Worm (Caenorhabditis elegans) whole organism, young adult: ENCODE measurements around the gene B0524.6.

Experiments
- B0035.1 ChIP-seq: sonication (generic microtip); optimal IDR thresholded peaks from 2 replicates; lab custom pipeline; 2016; ENCODE audit warnings: missing genetic modification characterization, mild to moderate bottlenecking, missing compliant biosample characterization, missing genotype, missing genetic modification reagents
- F22D6.2 ChIP-seq: sonication (generic microtip); optimal IDR thresholded peaks from 2 replicates; lab custom pipeline; 2016; ENCODE audit warnings: mild to moderate bottlenecking, missing genetic modification characterization, missing compliant biosample characterization
- F23B12.7 ChIP-seq: sonication (generic microtip); optimal IDR thresholded peaks from 2 replicates; lab custom pipeline; 2017; ENCODE audit warnings: missing genetic modification characterization, mild to moderate bottlenecking, missing compliant biosample characterization, antibody characterized with exemption, moderate library complexity; ENCODE audit not compliant: insufficient read depth
- F33H1.4 ChIP-seq: fragments of 200-800 bp; sonication (Bioruptor generic); IDR thresholded peaks from 2 replicates; pipeline ENCODE4 v1.3.6; 2022; ENCODE audit warnings: missing genetic modification reagents, missing genetic modification characterization, missing compliant biosample characterization
- F49E8.2 ChIP-seq: sonication (generic microtip); optimal IDR thresholded peaks from 3 replicates; lab custom pipeline; 2017; ENCODE audit warnings: missing genetic modification characterization, mild to moderate bottlenecking, missing compliant biosample characterization, antibody characterized with exemption, moderate library complexity; ENCODE audit not compliant: insufficient read depth
- F52B5.7 ChIP-seq: sonication (generic microtip); optimal IDR thresholded peaks from 2 replicates; lab custom pipeline; 2016; ENCODE audit warnings: mild to moderate bottlenecking, missing genetic modification characterization, missing compliant biosample characterization
- F55B11.4 ChIP-seq: sonication (generic microtip); optimal IDR thresholded peaks from 2 replicates; lab custom pipeline; 2016; ENCODE audit warnings: missing compliant biosample characterization, missing genetic modification characterization, borderline replicate concordance; ENCODE audit not compliant: insufficient read depth
- F57C9.4 ChIP-seq: sonication (generic microtip); optimal IDR thresholded peaks from 2 replicates; lab custom pipeline; 2017; ENCODE audit warnings: mild to moderate bottlenecking, missing genetic modification characterization, missing compliant biosample characterization
- K11D2.4 ChIP-seq: fragments of 200-800 bp; sonication (Bioruptor generic); IDR thresholded peaks from 2 replicates; pipeline ENCODE4 v1.3.6; 2022; ENCODE audit warnings: missing genetic modification reagents, missing genetic modification characterization, missing compliant biosample characterization
- K12H6.12 ChIP-seq: fragments of 200-800 bp; sonication (Bioruptor generic); optimal IDR thresholded peaks from 2 replicates; lab custom pipeline; 2018; ENCODE audit warnings: mild to moderate bottlenecking, missing genetic modification characterization, missing compliant biosample characterization
- T07F8.4 ChIP-seq: sonication (generic microtip); optimal IDR thresholded peaks from 2 replicates; lab custom pipeline; 2016; ENCODE audit warnings: mild to moderate bottlenecking, missing genetic modification characterization, moderate library complexity, missing compliant biosample characterization
- T26A5.8 ChIP-seq: sonication (generic microtip); optimal IDR thresholded peaks from 2 replicates; lab custom pipeline; 2016; ENCODE audit warnings: missing genetic modification characterization, missing compliant biosample characterization
- Y79H2A.3 ChIP-seq: fragments of 200-800 bp; sonication (Bioruptor generic); conservative IDR thresholded peaks from 2 replicates; pipeline ENCODE4 v1.3.6; 2022; ENCODE audit warnings: missing genetic modification reagents, missing genetic modification characterization, missing compliant biosample characterization
- ZK185.1 ChIP-seq: sonication (generic microtip); optimal IDR thresholded peaks from 2 replicates; lab custom pipeline; 2016; ENCODE audit warnings: mild to moderate bottlenecking, missing genetic modification characterization, missing compliant biosample characterization; ENCODE audit not compliant: poor library complexity, severe bottlenecking
- atf-7 ChIP-seq: sonication (generic microtip); optimal IDR thresholded peaks from 2 replicates; lab custom pipeline; 2017; ENCODE audit warnings: mild to moderate bottlenecking, missing genetic modification characterization, missing compliant biosample characterization
- attf-5 ChIP-seq: fragments of 200-800 bp; sonication (Bioruptor generic); optimal IDR thresholded peaks from 2 replicates; lab custom pipeline; 2018; ENCODE audit warnings: mild to moderate bottlenecking, missing genetic modification characterization, missing compliant biosample characterization
- ceh-100 ChIP-seq: fragments of 200-800 bp; sonication (Bioruptor generic); IDR thresholded peaks from 2 replicates; pipeline ENCODE4 v1.3.6; 2022; ENCODE audit warnings: missing genetic modification reagents, missing genetic modification characterization, missing compliant biosample characterization
- ceh-91 ChIP-seq: fragments of 200-800 bp; sonication (Bioruptor generic); IDR thresholded peaks from 2 replicates; pipeline ENCODE4 v1.3.6; 2022; ENCODE audit warnings: missing genetic modification reagents, missing genetic modification characterization, missing compliant biosample characterization
- chd-7 ChIP-seq: sonication (generic microtip); optimal IDR thresholded peaks from 2 replicates; lab custom pipeline; 2016; ENCODE audit warnings: mild to moderate bottlenecking, missing genetic modification characterization, moderate library complexity, missing compliant biosample characterization
- die-1 ChIP-seq: sonication (generic microtip); optimal IDR thresholded peaks from 2 replicates; lab custom pipeline; 2016; ENCODE audit warnings: missing genotype, mild to moderate bottlenecking, missing genetic modification characterization, missing compliant biosample characterization
- dox-1 ChIP-seq: fragments of 200-800 bp; sonication (Bioruptor generic); IDR thresholded peaks from 2 replicates; pipeline ENCODE4 v1.3.6; 2022; ENCODE audit warnings: missing genetic modification reagents, missing genetic modification characterization, missing compliant biosample characterization
- dpl-1 ChIP-seq: fragments of 150-350 bp; optimal IDR thresholded peaks from 2 replicates; lab custom pipeline; 2014; ENCODE audit warnings: missing biosample characterization, missing genetic modification reagents, missing genetic modification characterization
- ekl-4 ChIP-seq: fragments of 200-800 bp; sonication (Bioruptor generic); IDR thresholded peaks from 2 replicates; pipeline ENCODE4 v1.3.6; 2022; ENCODE audit warnings: missing genetic modification reagents, missing genetic modification characterization, missing compliant biosample characterization
- gei-17 ChIP-seq: fragments of 200-800 bp; sonication (Bioruptor generic); optimal IDR thresholded peaks from 2 replicates; lab custom pipeline; 2018; ENCODE audit warnings: mild to moderate bottlenecking, missing genetic modification characterization, missing compliant biosample characterization
- hmg-1.2 ChIP-seq: fragments of 200-800 bp; sonication (Bioruptor generic); IDR thresholded peaks from 2 replicates; pipeline ENCODE4 v1.3.6; 2022; ENCODE audit warnings: missing genetic modification reagents, missing genetic modification characterization, missing compliant biosample characterization
- hsf-1 ChIP-seq: fragments of 200-800 bp; sonication (Bioruptor generic); IDR thresholded peaks from 2 replicates; pipeline ENCODE4 v1.3.6; 2022; ENCODE audit warnings: missing genetic modification reagents, missing genetic modification characterization, missing compliant biosample characterization
- lin-26 ChIP-seq: fragments of 200-800 bp; sonication (Bioruptor generic); IDR thresholded peaks from 2 replicates; pipeline ENCODE4 v1.3.6; 2022; ENCODE audit warnings: missing genetic modification reagents, missing genetic modification characterization, missing compliant biosample characterization
- lin-40 ChIP-seq: sonication (generic microtip); optimal IDR thresholded peaks from 2 replicates; lab custom pipeline; 2016; ENCODE audit warnings: missing genetic modification characterization, mild to moderate bottlenecking, missing compliant biosample characterization, missing genotype, missing genetic modification reagents
- lin-54 ChIP-seq: fragments of 200-800 bp; sonication (Bioruptor generic); optimal IDR thresholded peaks from 2 replicates; lab custom pipeline; 2018; ENCODE audit warnings: mild to moderate bottlenecking, missing genetic modification characterization, missing compliant biosample characterization
- lsy-27 ChIP-seq: sonication (generic microtip); optimal IDR thresholded peaks from 2 replicates; lab custom pipeline; 2017; ENCODE audit warnings: missing genetic modification characterization, mild to moderate bottlenecking, missing compliant biosample characterization, antibody characterized with exemption, missing genotype, borderline replicate concordance; ENCODE audit not compliant: insufficient read depth
- madf-10 ChIP-seq: sonication (generic microtip); optimal IDR thresholded peaks from 2 replicates; lab custom pipeline; 2016; ENCODE audit warnings: mild to moderate bottlenecking, missing genetic modification characterization, missing compliant biosample characterization
- madf-3 ChIP-seq: fragments of 200-800 bp; sonication (Bioruptor generic); IDR thresholded peaks from 2 replicates; pipeline ENCODE4 v1.3.6; 2022; ENCODE audit warnings: missing genetic modification reagents, missing genetic modification characterization, missing compliant biosample characterization
- madf-8 ChIP-seq: fragments of 200-800 bp; sonication (Bioruptor generic); conservative IDR thresholded peaks from 2 replicates; pipeline ENCODE4 v1.3.6; 2022; ENCODE audit warnings: missing genetic modification reagents, missing genetic modification characterization, missing compliant biosample characterization
- nhr-27 ChIP-seq: fragments of 200-800 bp; sonication (Bioruptor generic); optimal IDR thresholded peaks from 2 replicates; lab custom pipeline; 2018; ENCODE audit warnings: mild to moderate bottlenecking, missing genetic modification characterization, moderate library complexity, missing compliant biosample characterization
- pha-4 ChIP-seq: fragments of 150-350 bp; sonication (generic microtip); optimal IDR thresholded peaks from 2 replicates; lab custom pipeline; 2014; ENCODE audit warnings: missing biosample characterization, missing genetic modification reagents, missing genetic modification characterization
- repo-1 ChIP-seq: sonication (generic microtip); optimal IDR thresholded peaks from 2 replicates; lab custom pipeline; 2017; ENCODE audit warnings: mild to moderate bottlenecking, missing genetic modification characterization, missing compliant biosample characterization
- rpc-1 ChIP-seq, 2 experiments: fragments of 150-350 bp in 1 of 2; sonication (generic microtip) in 1 of 2; optimal IDR thresholded peaks; 2 replicates each; lab custom pipeline; 2014 to 2018; ENCODE audit warnings: missing biosample characterization in 1 of 2, missing genetic modification characterization in 1 of 2, missing genetic modification reagents in 1 of 2, missing genotype in 1 of 2
- sdz-38 ChIP-seq: sonication (generic microtip); optimal IDR thresholded peaks from 2 replicates; lab custom pipeline; 2016; ENCODE audit warnings: missing genotype, missing genetic modification characterization, missing compliant biosample characterization
- sea-2 ChIP-seq: fragments of 200-800 bp; sonication (Bioruptor generic); IDR thresholded peaks from 2 replicates; pipeline ENCODE4 v1.3.6; 2022; ENCODE audit warnings: missing genetic modification characterization, missing compliant biosample characterization
- snpc-3.4 ChIP-seq: sonication (generic microtip); optimal IDR thresholded peaks from 2 replicates; lab custom pipeline; 2017; ENCODE audit warnings: missing genetic modification characterization, mild to moderate bottlenecking, missing compliant biosample characterization, antibody characterized with exemption, moderate library complexity, missing genotype, missing genetic modification reagents
- tbp1 ChIP-seq: fragments of 200-800 bp; sonication (Bioruptor generic); optimal IDR thresholded peaks from 2 replicates; lab custom pipeline; 2018; ENCODE audit warnings: mild to moderate bottlenecking, missing genetic modification characterization, missing compliant biosample characterization
- unc-62 ChIP-seq: fragments of 150-350 bp; optimal IDR thresholded peaks from 2 replicates; lab custom pipeline; 2014; ENCODE audit warnings: missing biosample characterization, missing genetic modification reagents, missing genetic modification characterization
- ztf-18 ChIP-seq: sonication (generic microtip); optimal IDR thresholded peaks from 2 replicates; lab custom pipeline; 2016; ENCODE audit warnings: missing genotype, mild to moderate bottlenecking, missing genetic modification characterization, missing compliant biosample characterization
- ztf-22 ChIP-seq: fragments of 200-800 bp; sonication (Bioruptor generic); optimal IDR thresholded peaks from 2 replicates; lab custom pipeline; 2018; ENCODE audit warnings: mild to moderate bottlenecking, missing genetic modification characterization, moderate library complexity, missing compliant biosample characterization
- ztf-26 ChIP-seq: sonication (generic microtip); optimal IDR thresholded peaks from 2 replicates; lab custom pipeline; 2017; ENCODE audit warnings: missing genetic modification characterization, missing compliant biosample characterization
- ztf-3 ChIP-seq: fragments of 200-800 bp; sonication (Bioruptor generic); optimal IDR thresholded peaks from 2 replicates; lab custom pipeline; 2018; ENCODE audit warnings: mild to moderate bottlenecking, missing genetic modification characterization, missing compliant biosample characterization
- ztf-6 ChIP-seq: fragments of 200-800 bp; sonication (Bioruptor generic); IDR thresholded peaks from 2 replicates; pipeline ENCODE4 v1.3.6; 2022; ENCODE audit warnings: missing genetic modification reagents, missing genetic modification characterization, missing compliant biosample characterization

Gene B0524.6

DNA sequence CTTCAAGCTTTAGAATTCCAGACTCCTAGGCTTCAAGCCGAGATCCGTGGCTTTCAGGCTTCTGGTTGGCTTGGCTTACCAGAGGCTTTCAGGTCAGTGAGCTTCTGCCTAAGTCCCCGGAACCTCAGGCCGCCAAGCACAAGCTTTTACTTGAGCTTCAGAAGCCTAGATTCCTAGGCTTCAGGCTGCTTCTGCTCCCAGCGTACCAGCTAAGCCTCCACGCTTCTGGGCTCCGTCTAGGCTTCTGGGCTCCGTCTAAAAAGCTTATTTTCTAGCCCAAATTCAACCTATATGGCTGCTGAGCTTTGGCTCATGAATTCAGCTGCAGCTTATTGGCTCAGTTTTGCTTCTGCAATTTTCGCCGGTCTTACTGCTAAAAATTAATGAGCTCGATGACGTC lies 20.3 kb upstream of the B0524.6 start:
- TF ChIP-seq gei-17 = no peak
- TF ChIP-seq tbp1 = no peak
- TF ChIP-seq madf-8 (GFP tag; lab: Robert Waterston, UW) = no peak
- no peak for TF ChIP-seq snpc-3.4 (tag; lab: Kevin White, UChicago)
- TF ChIP-seq F52B5.7 (tag; lab: Kevin White, UChicago) = no peak
- no peak for TF ChIP-seq F57C9.4 (tag; lab: Kevin White, UChicago)
- TF ChIP-seq F49E8.2 (tag; lab: Kevin White, UChicago) = no peak
- no peak for TF ChIP-seq ceh-100 (GFP tag; lab: Robert Waterston, UW)
- no peak for TF ChIP-seq F55B11.4 (tag; lab: Kevin White, UChicago)
- no peak for TF ChIP-seq lsy-27
- TF ChIP-seq sdz-38 (tag; lab: Kevin White, UChicago) = no peak

- TF ChIP-seq repo-1 (tag; lab: Kevin White, UChicago) = peak; percentile 71
- TF ChIP-seq hmg-1.2 (GFP tag; lab: Robert Waterston, UW) = peak; percentile 79
- TF ChIP-seq dpl-1 = no peak
- TF ChIP-seq Y79H2A.3 (GFP tag; lab: Robert Waterston, UW) = no peak
- peak; percentile 55 for TF ChIP-seq T07F8.4 (tag; lab: Kevin White, UChicago)
- TF ChIP-seq F33H1.4 (GFP tag; lab: Robert Waterston, UW) = no peak
- TF ChIP-seq lin-54 (GFP tag; lab: Kevin White, UChicago) = peak; percentile 44
- peak; percentile 68 for TF ChIP-seq ZK185.1 (tag; lab: Kevin White, UChicago)
- TF ChIP-seq madf-10 (tag; lab: Kevin White, UChicago) = peak; percentile 94
- TF ChIP-seq B0035.1 (tag; lab: Kevin White, UChicago) = peak; percentile 84
- peak; percentile 86 for TF ChIP-seq dox-1 (GFP tag; lab: Robert Waterston, UW)
- TF ChIP-seq madf-3 = no peak
- peak; percentile 93 for TF ChIP-seq K12H6.12 (tag; lab: Kevin White, UChicago)
- no peak for TF ChIP-seq F23B12.7
- TF ChIP-seq unc-62 = peak; percentile 45
- TF ChIP-seq lin-26 (GFP tag; lab: Robert Waterston, UW) = 0 out of 2 replicates have a peak, but pooled peaks have one; percentile 77
- TF ChIP-seq nhr-27 (tag; lab: Kevin White, UChicago) = peak; percentile 24
- TF ChIP-seq T26A5.8 (tag; lab: Kevin White, UChicago) = no peak
- TF ChIP-seq attf-5 (GFP tag; lab: Kevin White, UChicago) = peak; percentile 92
- peak; percentile 84 for TF ChIP-seq gei-17
- no peak for TF ChIP-seq rpc-1 (optimal IDR thresholded peaks at IDR 0.05; lab: Kevin White, UChicago)
- no peak for TF ChIP-seq rpc-1 (tag; optimal IDR thresholded peaks at IDR 0.05; lab: Kevin White, UChicago)
- peak; percentile 97 for TF ChIP-seq ztf-26 (tag; lab: Kevin White, UChicago)
- TF ChIP-seq K11D2.4 (GFP tag; lab: Robert Waterston, UW) = peak; percentile 91
- TF ChIP-seq ztf-6 = no peak
- 0 out of 2 replicates have a peak, but pooled peaks have one; percentile 55 for TF ChIP-seq ekl-4 (GFP tag; lab: Robert Waterston, UW)
- peak; percentile 61 for TF ChIP-seq ztf-18 (tag; lab: Kevin White, UChicago)
- peak; percentile 98 for TF ChIP-seq lin-40
- TF ChIP-seq hsf-1 (GFP tag; lab: Robert Waterston, UW) = no peak
- TF ChIP-seq ztf-3 (GFP tag; lab: Kevin White, UChicago) = peak; percentile 94
- peak; percentile 98 for TF ChIP-seq chd-7
- peak; percentile 99 for TF ChIP-seq ztf-22 (GFP tag; lab: Kevin White, UChicago)
- TF ChIP-seq F22D6.2 (tag; lab: Kevin White, UChicago) = peak; percentile 97
- peak; percentile 79 for TF ChIP-seq die-1 (tag; lab: Kevin White, UChicago)
- TF ChIP-seq atf-7 (tag; lab: Kevin White, UChicago) = peak; percentile 97
- peak; percentile 88 for TF ChIP-seq pha-4 (tag; lab: Kevin White, UChicago)
- 0 out of 2 replicates have a peak, but pooled peaks have one; percentile 29 for TF ChIP-seq sea-2 (GFP tag; lab: Robert Waterston, UW)
- no peak for TF ChIP-seq ceh-91 (GFP tag; lab: Robert Waterston, UW)
These were observed 19.7 kb upstream of the B0524.6 start for ce11 chrIII:1925048-1925537.
